Worm (Caenorhabditis elegans) whole organism, L4/young adult: ENCODE results near the gene cyp-32B1.

Experiments used
- W03F9.2 ChIP-seq: fragments of 150-350 bp; optimal IDR thresholded peaks from 2 replicates; lab custom pipeline; 2014; ENCODE audit warnings: missing biosample characterization, missing genetic modification characterization
- dao-5 ChIP-seq: sonication (generic microtip); optimal IDR thresholded peaks from 2 replicates; lab custom pipeline; 2016; ENCODE audit warnings: missing genotype, missing genetic modification characterization, moderate library complexity, missing compliant biosample characterization
- him-1 ChIP-seq: sonication (generic microtip); optimal IDR thresholded peaks from 2 replicates; lab custom pipeline; 2016; ENCODE audit warnings: missing genotype, missing genetic modification reagents, missing genetic modification characterization, missing compliant biosample characterization

Gene cyp-32B1

DNA sequence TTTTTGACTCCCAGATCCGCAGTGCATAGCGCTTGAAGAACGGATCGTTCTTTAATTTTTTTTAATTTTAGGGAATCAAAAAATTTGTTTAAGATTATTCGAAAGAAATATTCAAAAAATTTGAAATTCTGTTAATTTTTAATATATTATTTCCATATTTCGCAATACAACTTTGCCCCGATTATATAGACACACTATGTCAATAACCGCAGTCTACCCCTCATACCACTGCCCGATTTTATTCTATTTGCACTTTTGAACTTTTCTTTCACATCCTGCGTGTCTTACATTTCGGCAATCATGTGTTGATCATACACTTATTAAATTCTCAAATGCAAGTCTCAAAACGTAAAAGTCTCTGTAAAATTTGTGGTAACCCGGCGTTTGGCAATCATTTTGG, 17.6 kb upstream of the cyp-32B1 start, which contains the start of gene nhr-56:
TSS of gene nhr-56 (plus strand) at position 202 of the 400 bp plus-strand sequence.
- TF ChIP-seq him-1 (tag; lab: Kevin White, UChicago) (no peak), dao-5 (tag; lab: Kevin White, UChicago) (no peak), W03F9.2 (tag; lab: Kevin White, UChicago) (no peak)

DNA sequence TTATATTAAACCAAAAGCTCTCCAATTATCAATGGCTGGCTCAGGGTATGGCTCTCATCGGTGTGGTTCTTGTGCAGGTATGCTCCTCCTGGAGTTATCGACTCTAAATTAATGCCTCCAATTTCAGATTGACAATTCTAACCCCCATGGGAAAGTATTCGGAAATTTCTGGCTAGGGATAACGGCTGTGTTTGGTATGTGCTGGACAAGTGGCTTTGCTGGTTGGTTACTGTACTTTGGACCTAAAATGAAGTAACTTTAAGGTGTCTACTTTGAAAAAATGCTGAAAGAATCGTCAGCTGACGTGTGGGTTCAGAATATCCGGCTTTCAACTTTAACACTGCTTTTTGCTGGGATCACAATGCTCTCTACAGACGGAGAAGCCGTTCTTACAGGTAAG, 15.7 kb upstream of the cyp-32B1 start:
- TF ChIP-seq him-1 (tag; lab: Kevin White, UChicago): no peak
- TF ChIP-seq dao-5 (tag; lab: Kevin White, UChicago): no peak
- TF ChIP-seq W03F9.2 (tag; lab: Kevin White, UChicago): no peak

DNA sequence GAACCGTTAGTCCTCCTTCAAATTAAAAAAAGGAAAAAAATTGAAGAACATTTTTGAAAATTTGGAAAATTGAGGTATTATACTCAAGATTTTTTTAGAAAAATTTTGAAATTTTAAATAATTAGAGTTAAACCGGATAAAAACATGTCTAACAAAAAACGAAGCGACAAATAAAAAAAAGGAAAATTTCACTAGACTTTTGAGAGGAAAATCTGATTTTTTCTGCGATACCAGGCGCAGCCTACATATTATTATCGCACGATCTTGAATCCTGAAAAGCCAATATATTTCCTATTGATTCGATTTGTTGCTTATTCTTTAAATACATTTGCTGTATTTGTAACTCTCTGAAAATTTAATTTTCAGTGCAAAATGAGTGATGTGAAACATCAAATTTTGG, 14.1 kb upstream of the cyp-32B1 start, which contains the start of gene nstp-8:
TSS of gene nstp-8 (plus strand) at position 301 of the 400 bp plus-strand sequence.
- TF ChIP-seq him-1 (tag; lab: Kevin White, UChicago) (no peak), W03F9.2 (tag; lab: Kevin White, UChicago) (no peak)

DNA sequence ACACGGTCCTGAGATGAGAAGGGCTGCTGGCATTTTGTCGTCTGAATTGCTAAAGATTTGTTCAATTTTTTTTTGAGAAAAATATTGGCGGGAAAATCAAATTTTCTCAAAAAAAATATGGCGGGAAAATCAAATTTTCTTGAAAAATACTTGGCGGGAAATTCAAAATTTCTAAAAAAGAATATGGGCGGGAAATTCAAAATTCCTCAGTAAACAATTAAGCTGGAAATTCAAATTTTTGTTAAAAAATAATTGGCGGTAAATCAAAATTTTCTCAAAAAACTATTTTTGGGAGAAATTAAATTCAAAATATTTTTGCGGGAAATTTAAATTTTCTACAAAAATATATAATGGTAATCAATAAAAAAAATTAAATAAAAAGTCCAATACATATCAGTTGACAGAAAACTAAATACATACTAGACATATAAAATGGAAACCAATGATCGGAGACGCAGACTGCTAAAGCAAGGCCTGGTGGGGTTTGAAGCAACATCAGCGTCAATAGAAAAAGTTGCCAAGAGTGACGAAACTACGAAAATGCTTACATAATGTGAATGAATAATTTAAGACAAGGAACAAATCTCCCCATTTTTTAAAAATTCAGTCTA, 13.3 kb upstream of the cyp-32B1 start, which contains the start of gene nhr-184:
TSS of gene nhr-184 (minus strand) at position 51 of the 611 bp plus-strand sequence.
- TF ChIP-seq W03F9.2 (tag; lab: Kevin White, UChicago) (peak; percentile 33), dao-5 (tag; lab: Kevin White, UChicago) (no peak), him-1 (tag; lab: Kevin White, UChicago) (no peak)

DNA sequence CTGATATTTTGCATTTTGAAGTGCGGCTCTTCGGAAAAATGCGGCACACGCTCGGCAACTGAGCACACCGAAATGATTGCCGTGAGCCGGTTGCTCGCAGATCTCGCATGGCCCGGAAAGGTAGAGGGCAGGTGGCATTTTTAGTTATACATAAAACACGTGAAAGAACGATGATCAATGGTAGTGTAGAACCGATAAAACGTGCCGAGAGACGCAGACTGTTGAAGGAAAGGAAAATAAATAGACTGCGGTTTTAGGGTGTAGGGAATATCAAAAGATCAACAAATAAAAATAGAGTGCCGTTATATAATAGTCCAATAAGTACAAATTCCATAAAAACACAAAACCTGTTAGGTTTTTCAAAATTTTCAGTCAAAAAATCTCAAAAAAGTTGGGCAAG, 10.7 kb upstream of the cyp-32B1 start, which contains the start of gene nhr-133:
TSS of gene nhr-133 (minus strand) at position 183 of the 400 bp plus-strand sequence.
- TF ChIP-seq W03F9.2 (tag; lab: Kevin White, UChicago) (no peak), him-1 (tag; lab: Kevin White, UChicago) (no peak), dao-5 (tag; lab: Kevin White, UChicago) (no peak)

DNA sequence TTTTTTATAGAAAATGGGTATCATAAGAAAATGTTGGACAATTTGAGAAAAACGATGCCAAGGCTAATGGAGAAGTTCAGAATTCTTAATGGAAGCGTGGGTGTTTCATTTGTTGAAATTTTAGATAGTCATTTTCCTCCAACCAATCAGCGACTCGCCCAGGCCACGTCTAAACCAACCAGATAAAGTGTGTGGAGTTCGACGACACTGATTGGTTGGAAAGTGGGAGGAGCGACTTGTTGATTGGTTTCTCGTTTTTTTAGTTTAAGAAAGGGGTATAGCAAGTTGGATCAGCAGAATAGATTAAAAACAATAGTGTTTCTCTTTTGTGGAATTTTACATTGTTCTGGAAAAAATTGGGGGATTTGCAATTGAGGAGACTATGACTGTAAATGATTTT, 6.3 kb upstream of the cyp-32B1 start:
- no peak for TF ChIP-seq W03F9.2 (tag; lab: Kevin White, UChicago)
- no peak for TF ChIP-seq him-1 (tag; lab: Kevin White, UChicago)
- no peak for TF ChIP-seq dao-5 (tag; lab: Kevin White, UChicago)

DNA sequence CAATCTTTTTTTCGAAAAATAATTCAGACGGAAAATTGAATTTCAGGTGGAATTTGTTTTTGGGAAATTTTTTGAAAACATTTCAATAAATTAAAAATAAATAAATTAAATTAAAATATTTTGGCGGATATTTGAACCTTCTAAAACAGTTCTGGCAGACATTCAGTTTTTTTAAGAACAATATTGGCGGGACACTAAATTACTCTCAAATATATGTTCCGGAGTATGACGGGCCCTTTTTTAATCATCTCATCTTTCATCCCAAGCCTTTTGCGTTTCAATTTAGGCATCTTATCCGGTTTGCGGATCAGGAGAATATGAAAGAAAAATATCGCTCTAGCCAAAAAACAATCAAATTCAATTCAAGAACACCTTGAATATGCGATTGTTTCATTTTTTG, 5.6 kb upstream of the cyp-32B1 start, which contains the start of gene svh-11:
TSS of gene svh-11 (plus strand) at position 301 of the 400 bp plus-strand sequence.
- TF ChIP-seq dao-5 (tag; lab: Kevin White, UChicago) (no peak), him-1 (tag; lab: Kevin White, UChicago) (no peak), W03F9.2 (tag; lab: Kevin White, UChicago) (no peak)

DNA sequence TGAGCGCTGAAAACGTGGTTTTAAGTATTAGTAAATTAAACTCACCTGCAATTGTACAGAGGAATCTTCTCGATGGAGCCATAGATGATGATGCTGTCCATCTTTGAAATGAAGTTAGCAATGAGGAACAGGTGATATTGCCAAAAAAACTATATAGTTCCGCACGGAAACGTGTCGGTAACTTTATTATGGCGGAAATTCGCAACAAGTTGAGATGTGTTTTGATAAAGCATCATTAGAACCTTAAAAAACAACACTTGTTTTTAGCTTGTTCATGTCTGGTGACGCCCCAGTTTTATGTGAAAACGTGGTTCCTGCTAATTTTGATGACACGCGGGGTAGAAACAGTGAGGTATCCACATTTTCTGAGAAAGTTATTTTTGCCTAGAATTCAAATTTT, 5.0 kb upstream of the cyp-32B1 start, which contains the start of gene srt-40:
TSS of gene srt-40 (minus strand) at position 101 of the 400 bp plus-strand sequence.
- TF ChIP-seq dao-5 (tag; lab: Kevin White, UChicago) (no peak), him-1 (tag; lab: Kevin White, UChicago) (no peak), W03F9.2 (tag; lab: Kevin White, UChicago) (no peak)

DNA sequence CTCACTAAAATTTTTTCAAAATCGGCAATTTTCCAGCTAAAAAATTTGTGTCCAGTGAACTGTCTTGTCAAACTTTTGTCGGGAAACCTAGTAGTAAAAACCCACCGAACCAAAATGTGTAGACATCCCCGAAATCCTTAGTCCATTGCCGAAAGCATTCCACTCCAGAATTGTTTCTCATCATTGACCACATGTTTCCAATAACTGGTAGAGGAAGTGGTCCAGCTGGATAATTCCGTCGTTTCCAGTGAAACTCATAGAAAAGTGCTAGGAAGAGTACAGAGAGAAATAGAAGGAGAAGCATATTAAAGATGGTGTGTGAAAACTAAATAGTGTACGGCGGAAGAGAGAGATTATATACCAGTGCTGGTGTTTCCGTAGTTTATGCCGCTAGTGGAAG, 2.9 kb upstream of the cyp-32B1 start, which contains the start of gene cyp-33C12:
TSS of gene cyp-33C12 (minus strand) at position 321 of the 400 bp plus-strand sequence.
- TF ChIP-seq dao-5 (tag; lab: Kevin White, UChicago) (no peak), him-1 (tag; lab: Kevin White, UChicago) (no peak), W03F9.2 (tag; lab: Kevin White, UChicago) (no peak)

DNA sequence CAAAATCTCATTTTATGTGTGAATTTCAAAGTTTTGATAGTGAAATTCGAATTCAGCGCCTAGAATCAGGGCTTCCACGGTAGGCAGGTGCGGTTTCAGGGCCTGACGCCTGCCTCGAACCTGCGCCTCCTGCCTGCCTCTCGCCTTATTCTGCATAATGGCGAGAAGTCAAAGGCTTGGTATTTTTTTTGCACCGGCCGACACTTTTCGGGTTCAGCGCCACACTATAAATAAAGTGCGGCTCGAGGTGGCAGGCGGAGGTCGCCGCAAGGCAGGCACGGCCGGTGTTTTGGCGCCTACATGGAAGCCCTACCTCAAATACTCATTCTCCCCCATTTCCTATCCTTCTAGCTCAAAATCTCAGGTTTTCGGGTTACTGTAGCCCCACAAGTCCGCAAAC, 813 bp downstream of the cyp-32B1 start:
- no peak for TF ChIP-seq dao-5 (tag; lab: Kevin White, UChicago)
- TF ChIP-seq W03F9.2 (tag; lab: Kevin White, UChicago): no peak
- TF ChIP-seq him-1 (tag; lab: Kevin White, UChicago): no peak

DNA sequence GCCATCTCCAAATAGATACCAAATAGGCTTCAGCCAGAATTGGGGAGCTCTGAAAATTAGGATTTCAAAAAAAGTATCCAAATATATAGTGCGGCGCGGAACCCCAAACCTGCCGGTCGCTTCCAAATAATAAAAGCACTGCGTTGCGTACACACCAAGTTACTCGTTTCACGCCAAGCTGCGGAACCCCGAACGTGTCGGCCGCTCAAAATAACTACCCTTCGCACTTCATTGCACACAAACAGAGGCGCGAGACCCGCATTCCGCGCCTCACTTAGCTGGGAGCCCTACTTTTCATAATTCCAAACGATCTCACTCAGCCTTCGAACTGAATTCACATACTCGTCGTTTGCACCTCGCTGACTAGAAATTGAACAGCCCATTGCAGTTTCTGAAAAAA, 1.6 kb downstream of the cyp-32B1 start:
- TF ChIP-seq him-1 (tag; lab: Kevin White, UChicago): no peak
- no peak for TF ChIP-seq dao-5 (tag; lab: Kevin White, UChicago)
- no peak for TF ChIP-seq W03F9.2 (tag; lab: Kevin White, UChicago)

DNA sequence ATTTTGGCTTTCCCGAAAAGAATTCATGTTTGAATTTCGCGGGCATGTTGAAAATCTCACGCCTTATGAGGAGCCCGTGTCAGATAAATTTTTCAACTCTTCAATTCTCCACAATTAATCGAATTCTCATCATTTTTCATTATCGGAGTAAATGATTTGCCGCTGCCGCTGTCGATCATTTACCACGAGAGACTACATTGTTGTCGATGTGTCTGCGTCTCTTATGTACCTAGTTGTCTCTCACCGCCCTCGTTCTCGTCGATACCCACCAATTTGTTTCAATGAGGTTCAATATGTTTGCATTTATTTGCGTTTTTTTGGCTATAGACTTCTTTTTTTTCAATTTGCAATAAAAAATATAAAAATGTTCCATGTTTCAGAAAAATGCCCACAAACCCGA, 9.1 kb downstream of the cyp-32B1 start, which contains the start of gene nhr-13:
TSS of gene nhr-13 (plus strand) at position 369 of the 400 bp plus-strand sequence.
- TF ChIP-seq dao-5 (tag; lab: Kevin White, UChicago) (no peak), him-1 (tag; lab: Kevin White, UChicago) (no peak), W03F9.2 (tag; lab: Kevin White, UChicago) (no peak)

DNA sequence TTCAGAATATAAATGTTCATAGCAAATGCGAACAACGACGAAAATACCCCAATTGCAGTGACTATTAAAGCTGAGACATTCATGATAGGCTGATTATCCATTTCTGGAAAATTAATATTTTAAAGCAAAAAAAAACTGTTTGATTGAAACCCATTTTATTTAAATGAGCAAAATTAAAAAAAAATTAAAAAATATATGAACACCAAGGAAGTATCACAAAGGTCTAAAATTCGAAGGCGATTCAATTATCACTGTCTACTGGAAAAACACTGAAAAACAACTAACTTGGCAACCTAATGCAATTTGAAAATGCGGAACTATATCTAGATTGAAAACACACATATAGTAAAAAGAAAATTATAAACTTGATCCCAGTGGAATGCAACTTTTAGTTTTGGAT, 10.1 kb downstream of the cyp-32B1 start, which contains the start of gene srbc-42:
TSS of gene srbc-42 (minus strand) at position 101 of the 400 bp plus-strand sequence.
- no peak for TF ChIP-seq him-1 (tag; lab: Kevin White, UChicago)
- TF ChIP-seq W03F9.2 (tag; lab: Kevin White, UChicago): no peak
- TF ChIP-seq dao-5 (tag; lab: Kevin White, UChicago): no peak
